Worm (Caenorhabditis elegans): ENCODE measurements around the gene hyls-1.

Gene hyls-1

DNA sequence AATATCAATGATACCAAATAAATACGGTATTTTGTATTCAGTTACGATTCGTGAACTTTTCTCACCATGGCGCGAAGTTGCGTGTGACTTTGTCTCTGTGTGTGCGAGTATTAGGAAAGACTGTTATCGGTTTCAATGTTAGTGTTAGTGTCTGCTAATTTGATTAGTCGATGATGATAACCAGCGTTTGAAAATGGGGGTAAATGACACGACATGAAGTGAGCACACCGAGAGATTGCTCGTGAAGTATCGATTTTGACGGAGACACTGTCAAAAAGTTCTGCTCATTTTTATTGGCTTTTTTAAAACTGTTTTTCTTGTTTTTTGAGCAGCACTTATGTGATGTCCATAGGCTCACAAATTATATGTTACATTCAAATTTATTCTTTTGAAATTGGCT is 38.8 kb upstream of the hyls-1 start (continued):
- peak; percentile 41 for TF ChIP-seq attf-5 (GFP tag; optimal IDR thresholded peaks at IDR 0.05)
- peak; percentile 93 for TF ChIP-seq madf-3 (GFP tag; IDR thresholded peaks at IDR 0.05)
- no peak for TF ChIP-seq F10E7.11 (tag; optimal IDR thresholded peaks at IDR 0.05)
- TF ChIP-seq sea-2 (GFP tag; IDR thresholded peaks at IDR 0.05) = no peak
- TF ChIP-seq B0035.1 (tag; optimal IDR thresholded peaks at IDR 0.05) = no peak
- no peak for TF ChIP-seq sdz-38 (tag; optimal IDR thresholded peaks at IDR 0.05)
- TF ChIP-seq ceh-100 (GFP tag; IDR thresholded peaks at IDR 0.05) = no peak
- no peak for TF ChIP-seq zim-3 (tag; optimal IDR thresholded peaks at IDR 0.05)
- TF ChIP-seq bed-2 (GFP tag; IDR thresholded peaks at IDR 0.05) = no peak
- TF ChIP-seq ztf-28 (GFP tag; IDR thresholded peaks at IDR 0.05) = no peak
- no peak for TF ChIP-seq nhr-179 (tag; optimal IDR thresholded peaks at IDR 0.05)
- no peak for TF ChIP-seq egl-18 (GFP tag; IDR thresholded peaks at IDR 0.05)
- TF ChIP-seq lsy-27 (tag; optimal IDR thresholded peaks at IDR 0.05; ENCODE audit: borderline replicate concordance, insufficient read depth) = no peak
- no peak for TF ChIP-seq aptf-3 (GFP tag; IDR thresholded peaks at IDR 0.05)
- no peak for TF ChIP-seq F39B2.1 (GFP tag; IDR thresholded peaks at IDR 0.05)
- TF ChIP-seq mcd-1 (GFP tag; IDR thresholded peaks at IDR 0.05) = no peak
- TF ChIP-seq ztf-25 (GFP tag; IDR thresholded peaks at IDR 0.05) = 0 out of 2 replicates have a peak, but pooled peaks have one; percentile 59
- peak; percentile 67; the same call in 1 of the 2 replicates for TF ChIP-seq madf-6 (GFP tag; IDR thresholded peaks at IDR 0.05)
- TF ChIP-seq T07F8.4 (tag; optimal IDR thresholded peaks at IDR 0.05) = no peak
- TF ChIP-seq let-607 (tag; optimal IDR thresholded peaks at IDR 0.05) = peak; percentile 46 to 68
- TF ChIP-seq snpc-3.4 (tag; optimal IDR thresholded peaks at IDR 0.05) = peak; percentile 6
- TF ChIP-seq tbx-9 (tag; optimal IDR thresholded peaks at IDR 0.05; ENCODE audit: borderline replicate concordance) = peak; percentile 78
- TF ChIP-seq F52B5.7 (tag; optimal IDR thresholded peaks at IDR 0.05) = peak; percentile 43
- TF ChIP-seq let-526 (GFP tag; IDR thresholded peaks at IDR 0.05) = no peak
- no peak for TF ChIP-seq F23B12.7 (tag; optimal IDR thresholded peaks at IDR 0.05; ENCODE audit: insufficient read depth)
- TF ChIP-seq B0261.1 (tag; optimal IDR thresholded peaks at IDR 0.05) = no peak
- 0 out of 2 replicates have a peak, but pooled peaks have one; percentile 42 for TF ChIP-seq Y95B8A.8 (GFP tag; IDR thresholded peaks at IDR 0.05)
- TF ChIP-seq C06A6.2 (GFP tag; conservative IDR thresholded peaks at IDR 0.05) = no peak
- peak; percentile 79 for TF ChIP-seq repo-1 (tag; optimal IDR thresholded peaks at IDR 0.05)
- TF ChIP-seq Y53F4B.3 (GFP tag; IDR thresholded peaks at IDR 0.05) = no peak
- peak; percentile 22 for TF ChIP-seq nhr-90 (tag; optimal IDR thresholded peaks at IDR 0.05)
- peak; percentile 43 for TF ChIP-seq pha-4 (tag; optimal IDR thresholded peaks at IDR 0.05)
- no peak for TF ChIP-seq nfya-2 (GFP tag; IDR thresholded peaks at IDR 0.05)
- TF ChIP-seq ceh-79 (tag; optimal IDR thresholded peaks at IDR 0.05) = no peak
- no peak; the same call in 1 of the 2 replicates for TF ChIP-seq dox-1 (GFP tag; IDR thresholded peaks at IDR 0.05)
- peak; percentile 35 for TF ChIP-seq lin-54 (GFP tag; optimal IDR thresholded peaks at IDR 0.05)
- no peak for TF ChIP-seq gei-17 (GFP tag; optimal IDR thresholded peaks at IDR 0.05)
- no peak for TF ChIP-seq nhr-27 (tag; optimal IDR thresholded peaks at IDR 0.05)
- peak; percentile 48 for TF ChIP-seq ama-1 (optimal IDR thresholded peaks at IDR 0.05)
- peak in 1 of 2 experiments; percentile 73 for TF ChIP-seq ama-1 (GFP tag; optimal IDR thresholded peaks at IDR 0.05)
- 0 out of 2 replicates have a peak, but pooled peaks have one; percentile 48 for TF ChIP-seq hmg-20 (GFP tag; IDR thresholded peaks at IDR 0.05)
- TF ChIP-seq ztf-3 (GFP tag; optimal IDR thresholded peaks at IDR 0.05) = no peak
- TF ChIP-seq ceh-58 (GFP tag; IDR thresholded peaks at IDR 0.05) = no peak
- TF ChIP-seq Y79H2A.3 (GFP tag; conservative IDR thresholded peaks at IDR 0.05) = 0 out of 2 replicates have a peak, but pooled peaks have one; percentile 20
- peak; percentile 39; the same call in 1 of the 2 replicates for TF ChIP-seq pbrm-1 (GFP tag; IDR thresholded peaks at IDR 0.05)
- TF ChIP-seq Y67H2A.10 (GFP tag; conservative IDR thresholded peaks at IDR 0.05) = no peak
- peak; percentile 33 for TF ChIP-seq lsl-1 (GFP tag; optimal IDR thresholded peaks at IDR 0.05)
- no peak for TF ChIP-seq ceh-91 (GFP tag; IDR thresholded peaks at IDR 0.05)
- TF ChIP-seq C17E4.6 (GFP tag; IDR thresholded peaks at IDR 0.05) = no peak

All from whole organism, young adult.